Worm (Caenorhabditis elegans): Measurements from ENCODE around the gene acl-14.

The acl-14 gene

ce11 chrV:9382538-9383328 lies 49.3 kb upstream of the acl-14 start (continued):
- TF ChIP-seq cebp-1 (GFP tag; IDR thresholded peaks at IDR 0.05) (peak; percentile 71), cebp-1 (tag; optimal IDR thresholded peaks at IDR 0.05) (peak; percentile 82), ets-4 (GFP tag; optimal IDR thresholded peaks at IDR 0.05) (no peak), tlf-1 (GFP tag; optimal IDR thresholded peaks at IDR 0.05) (peak; percentile 83), xnd-1 (tag; optimal IDR thresholded peaks at IDR 0.05) (peak; percentile 99), snpc-1.3 (tag; optimal IDR thresholded peaks at IDR 0.05; ENCODE audit: insufficient read depth) (no peak), F55B11.4 (tag; optimal IDR thresholded peaks at IDR 0.05; ENCODE audit: borderline replicate concordance, insufficient read depth) (no peak), ama-1 (optimal IDR thresholded peaks at IDR 0.05) (no peak), ama-1 (GFP tag; optimal IDR thresholded peaks at IDR 0.05) (no peak), D2030.7 (GFP tag; IDR thresholded peaks at IDR 0.05) (peak; percentile 98; the same call in 1 of the 2 replicates), B0035.1 (tag; optimal IDR thresholded peaks at IDR 0.05) (no peak), madf-6 (GFP tag; IDR thresholded peaks at IDR 0.05) (peak; percentile 100), mxl-1 (tag; optimal IDR thresholded peaks at IDR 0.05) (no peak), somi-1 (GFP tag; optimal IDR thresholded peaks at IDR 0.05) (no peak), nhr-179 (tag; optimal IDR thresholded peaks at IDR 0.05) (no peak), Y67H2A.10 (GFP tag; conservative IDR thresholded peaks at IDR 0.05) (no peak), athp-1 (tag; optimal IDR thresholded peaks at IDR 0.05) (peak; percentile 50), snpc-4 (GFP tag; optimal IDR thresholded peaks at IDR 0.05) (peak; percentile 29), snpc-4 (tag; optimal IDR thresholded peaks at IDR 0.05) (peak in 2 of 4 experiments; percentile 50 to 60), ztf-22 (GFP tag; optimal IDR thresholded peaks at IDR 0.05) (no peak), aptf-3 (GFP tag; IDR thresholded peaks at IDR 0.05) (0 out of 2 replicates have a peak, but pooled peaks have one; percentile 75), ztf-6 (GFP tag; IDR thresholded peaks at IDR 0.05) (no peak), efl-1 (GFP tag; optimal IDR thresholded peaks at IDR 0.05) (peak; percentile 99), C17E4.6 (GFP tag; IDR thresholded peaks at IDR 0.05) (no peak), sptf-2 (GFP tag; optimal IDR thresholded peaks at IDR 0.05) (no peak), repo-1 (tag; optimal IDR thresholded peaks at IDR 0.05) (no peak), ceh-91 (GFP tag; IDR thresholded peaks at IDR 0.05) (peak; percentile 95), ZK185.1 (tag; optimal IDR thresholded peaks at IDR 0.05; ENCODE audit: poor library complexity, severe bottlenecking) (no peak), Y56A3A.18 (GFP tag; IDR thresholded peaks at IDR 0.05) (no peak), ztf-3 (GFP tag; optimal IDR thresholded peaks at IDR 0.05) (no peak), lin-40 (tag; optimal IDR thresholded peaks at IDR 0.05) (no peak), F37B4.10 (GFP tag; IDR thresholded peaks at IDR 0.05) (no peak), lin-35 (GFP tag; optimal IDR thresholded peaks at IDR 0.05) (peak in 2 of 3 experiments; percentile 16 to 77), B0261.1 (tag; optimal IDR thresholded peaks at IDR 0.05) (no peak), bed-1 (GFP tag; IDR thresholded peaks at IDR 0.05) (no peak), ceh-40 (GFP tag; IDR thresholded peaks at IDR 0.05) (no peak), attf-3 (GFP tag; conservative IDR thresholded peaks at IDR 0.05) (peak; percentile 63), nhr-80 (tag; optimal IDR thresholded peaks at IDR 0.05) (no peak), T07F8.4 (tag; optimal IDR thresholded peaks at IDR 0.05) (no peak), aptf-2 (GFP tag; conservative IDR thresholded peaks at IDR 0.05) (no peak), rec-8 (tag; optimal IDR thresholded peaks at IDR 0.05) (no peak), unc-130 (GFP tag; optimal IDR thresholded peaks at IDR 0.05) (peak; percentile 88), snpc-3.4 (tag; optimal IDR thresholded peaks at IDR 0.05) (peak; percentile 94), F39B2.1 (GFP tag; IDR thresholded peaks at IDR 0.05) (no peak), lin-54 (GFP tag; optimal IDR thresholded peaks at IDR 0.05) (peak; percentile 93), F10E7.11 (tag; optimal IDR thresholded peaks at IDR 0.05) (no peak), zfh-2 (GFP tag; conservative IDR thresholded peaks at IDR 0.05) (no peak)
